Fruit fly (Drosophila melanogaster) whole organism, pupa: Measurements from ENCODE around the gene CG32488.
A peak's percentile ranks its signal among the peaks of the same experiment; 100 is the strongest.

ENCODE experiments used
- CG10348 ChIP-seq: fragments of 200-800 bp; sonication (Bioruptor generic); IDR thresholded peaks from 2 replicates; pipeline ENCODE4 v1.3.6; 2022; ENCODE audit warnings: missing biosample characterization, missing genetic modification characterization
- CG12605 ChIP-seq: fragments of 200-800 bp; sonication (Bioruptor generic); IDR thresholded peaks from 2 replicates; pipeline ENCODE4 v1.3.6; 2022; ENCODE audit warnings: missing biosample characterization, missing genetic modification characterization
- CG13204 ChIP-seq: fragments of 200-800 bp; sonication (Bioruptor generic); optimal IDR thresholded peaks from 2 replicates; lab custom pipeline; 2018; ENCODE audit warnings: missing biosample characterization, mild to moderate bottlenecking, missing genetic modification characterization, moderate library complexity
- CG14655 ChIP-seq: fragments of 200-800 bp; sonication (Bioruptor generic); optimal IDR thresholded peaks from 3 replicates; lab custom pipeline; 2017; ENCODE audit warnings: mild to moderate bottlenecking, missing biosample characterization, missing genetic modification reagents, missing genetic modification characterization
- CG15710 ChIP-seq: fragments of 200-800 bp; sonication (Bioruptor generic); optimal IDR thresholded peaks from 2 replicates; lab custom pipeline; 2018; ENCODE audit warnings: missing biosample characterization, mild to moderate bottlenecking, missing genetic modification characterization, moderate library complexity
- CG17806 ChIP-seq: fragments of 200-800 bp; sonication (Bioruptor generic); optimal IDR thresholded peaks from 2 replicates; lab custom pipeline; 2018; ENCODE audit warnings: missing biosample characterization, mild to moderate bottlenecking, missing genetic modification characterization, moderate library complexity
- CG32121 ChIP-seq: fragments of 200-800 bp; sonication (Bioruptor generic); IDR thresholded peaks from 2 replicates; pipeline ENCODE4 v1.3.6; 2022; ENCODE audit warnings: missing biosample characterization, missing genetic modification characterization
- CG34367 ChIP-seq: fragments of 200-800 bp; sonication (Bioruptor generic); optimal IDR thresholded peaks from 2 replicates; lab custom pipeline; 2018; ENCODE audit warnings: missing biosample characterization, mild to moderate bottlenecking, missing genetic modification characterization
- CG4496 ChIP-seq: fragments of 200-800 bp; sonication (Bioruptor generic); IDR thresholded peaks from 3 replicates; pipeline ENCODE4 v1.3.6; 2022; ENCODE audit warnings: missing biosample characterization, missing genetic modification characterization
- CG8159 ChIP-seq: fragments of 200-800 bp; sonication (Bioruptor generic); optimal IDR thresholded peaks from 3 replicates; lab custom pipeline; 2018; ENCODE audit warnings: missing biosample characterization, mild to moderate bottlenecking, missing genetic modification characterization, moderate library complexity
- CG8301 ChIP-seq: fragments of 200-800 bp; sonication (Bioruptor generic); optimal IDR thresholded peaks from 2 replicates; lab custom pipeline; 2018; ENCODE audit warnings: missing biosample characterization, mild to moderate bottlenecking, missing genetic modification characterization
- CG9948 ChIP-seq: fragments of 200-800 bp; sonication (Bioruptor generic); optimal IDR thresholded peaks from 2 replicates; lab custom pipeline; 2018; ENCODE audit warnings: missing biosample characterization, mild to moderate bottlenecking, missing genetic modification characterization, moderate library complexity
- D1 ChIP-seq: fragments of 200-800 bp; sonication (Bioruptor generic); optimal IDR thresholded peaks from 2 replicates; lab custom pipeline; 2018; ENCODE audit warnings: missing biosample characterization, mild to moderate bottlenecking, missing genetic modification characterization, moderate library complexity
- EcR ChIP-seq: fragments of 200-800 bp; sonication (Bioruptor generic); optimal IDR thresholded peaks from 3 replicates; lab custom pipeline; 2019; ENCODE audit warnings: missing biosample characterization, missing genetic modification characterization, mild to moderate bottlenecking, moderate library complexity, missing genetic modification reagents
- Ets98B ChIP-seq: fragments of 200-800 bp; sonication (Bioruptor generic); IDR thresholded peaks from 2 replicates; pipeline ENCODE4 v1.3.6; 2022; ENCODE audit warnings: missing biosample characterization, missing genetic modification characterization
- Pif1A ChIP-seq: fragments of 200-800 bp; sonication (Bioruptor generic); optimal IDR thresholded peaks from 3 replicates; lab custom pipeline; 2016; ENCODE audit warnings: missing biosample characterization, missing genetic modification characterization
- Pif1B ChIP-seq: fragments of 200-800 bp; sonication (Bioruptor generic); optimal IDR thresholded peaks from 3 replicates; lab custom pipeline; 2016; ENCODE audit warnings: missing biosample characterization, missing genetic modification characterization
- Snoo ChIP-seq: fragments of 200-800 bp; sonication (Bioruptor generic); optimal IDR thresholded peaks from 3 replicates; lab custom pipeline; 2017; ENCODE audit warnings: missing biosample characterization, mild to moderate bottlenecking, missing genetic modification characterization, inconsistent platforms
- fd96Ca ChIP-seq: fragments of 200-800 bp; sonication (Bioruptor generic); IDR thresholded peaks from 3 replicates; pipeline ENCODE4 v1.3.6; 2022; ENCODE audit warnings: missing biosample characterization, missing genetic modification characterization
- gl ChIP-seq: fragments of 200-800 bp; sonication (Bioruptor generic); optimal IDR thresholded peaks from 2 replicates; lab custom pipeline; 2018; ENCODE audit warnings: missing biosample characterization, mild to moderate bottlenecking, missing genetic modification characterization
- rn ChIP-seq: fragments of 200-800 bp; sonication (Bioruptor generic); IDR thresholded peaks from 2 replicates; pipeline ENCODE4 v1.3.6; 2022; ENCODE audit warnings: missing biosample characterization, missing genetic modification characterization

The CG32488 gene

dm6 chr3L:3017156-3017555 is 1.3 kb upstream of the CG32488 start, which contains the start of gene CG32487:
Gene CG32487 (minus strand): TSS chr3L:3017256.
- TF ChIP-seq CG13204 (GFP tag; lab: Kevin White, UChicago): no peak
- TF ChIP-seq CG17806 (tag; lab: Kevin White, UChicago): no peak
- no peak for TF ChIP-seq CG8159 (tag; lab: Kevin White, UChicago)

dm6 chr3L:3013496-3013895 is 2.4 kb downstream of the CG32488 start:
- no peak for TF ChIP-seq CG9948 (tag; lab: Kevin White, UChicago)
- no peak for TF ChIP-seq CG4496 (GFP tag; lab: Robert Waterston, UW)
- TF ChIP-seq CG8159 (tag; lab: Kevin White, UChicago): no peak
- no peak for TF ChIP-seq EcR (GFP tag; lab: Kevin White, UChicago)
- TF ChIP-seq Pif1B (GFP tag; lab: Kevin White, UChicago): no peak
- TF ChIP-seq CG34367 (tag; lab: Kevin White, UChicago): no peak
- no peak for TF ChIP-seq gl
- no peak for TF ChIP-seq fd96Ca (GFP tag; lab: Robert Waterston, UW)
- TF ChIP-seq CG32121: no peak
- TF ChIP-seq D1 (tag; lab: Kevin White, UChicago): no peak
- no peak for TF ChIP-seq CG10348 (GFP tag; lab: Robert Waterston, UW)
- no peak for TF ChIP-seq CG14655 (GFP tag; lab: Kevin White, UChicago)
- TF ChIP-seq CG17806 (tag; lab: Kevin White, UChicago): no peak
- no peak for TF ChIP-seq rn
- no peak for TF ChIP-seq CG13204 (GFP tag; lab: Kevin White, UChicago)
- TF ChIP-seq CG15710 (tag; lab: Kevin White, UChicago): no peak
- no peak for TF ChIP-seq Pif1A (GFP tag; lab: Kevin White, UChicago)
- TF ChIP-seq Snoo (tag; lab: Kevin White, UChicago): no peak
- TF ChIP-seq CG8301 (tag; lab: Kevin White, UChicago): no peak
- no peak for TF ChIP-seq CG12605 (GFP tag; lab: Robert Waterston, UW)

dm6 chr3L:3001445-3001844 is 14.4 kb downstream of the CG32488 start, which contains the start of gene FMRFaR:
Gene FMRFaR (plus strand): TSS chr3L:3001716.
- TF ChIP-seq CG12605 (GFP tag; lab: Robert Waterston, UW) (no peak), CG14655 (GFP tag; lab: Kevin White, UChicago) (peak; percentile 15)
- TF ChIP-seq, all 21 proteins: peak for 1

dm6 chr3L:2994872-2995271 is 21.0 kb downstream of the CG32488 start, which contains the start of gene CG2113:
Gene CG2113 (plus strand): TSS chr3L:2995172.
- TF ChIP-seq CG17806 (tag; lab: Kevin White, UChicago): no peak
- TF ChIP-seq CG32121: no peak
- TF ChIP-seq EcR (GFP tag; lab: Kevin White, UChicago): no peak
- no peak for TF ChIP-seq CG12605 (GFP tag; lab: Robert Waterston, UW)
- TF ChIP-seq D1 (tag; lab: Kevin White, UChicago): no peak
- TF ChIP-seq CG13204 (GFP tag; lab: Kevin White, UChicago): no peak
- no peak for TF ChIP-seq fd96Ca (GFP tag; lab: Robert Waterston, UW)
- no peak for TF ChIP-seq CG15710 (tag; lab: Kevin White, UChicago)
- no peak for TF ChIP-seq Pif1B (GFP tag; lab: Kevin White, UChicago)
- no peak for TF ChIP-seq CG10348 (GFP tag; lab: Robert Waterston, UW)
- TF ChIP-seq CG34367 (tag; lab: Kevin White, UChicago): no peak
- TF ChIP-seq CG9948 (tag; lab: Kevin White, UChicago): no peak
- TF ChIP-seq CG14655 (GFP tag; lab: Kevin White, UChicago): no peak
- TF ChIP-seq CG8159 (tag; lab: Kevin White, UChicago): no peak
- TF ChIP-seq gl: no peak
- no peak for TF ChIP-seq CG4496 (GFP tag; lab: Robert Waterston, UW)
- no peak for TF ChIP-seq Ets98B (GFP tag; lab: Robert Waterston, UW)
- no peak for TF ChIP-seq CG8301 (tag; lab: Kevin White, UChicago)
- TF ChIP-seq Pif1A (GFP tag; lab: Kevin White, UChicago): no peak
- TF ChIP-seq rn: no peak

dm6 chr3L:2987749-2988148 is 28.1 kb downstream of the CG32488 start:
- no peak for TF ChIP-seq Ets98B (GFP tag; lab: Robert Waterston, UW)
- no peak for TF ChIP-seq gl
- TF ChIP-seq CG15710 (tag; lab: Kevin White, UChicago): no peak
- no peak for TF ChIP-seq rn
- TF ChIP-seq CG14655 (GFP tag; lab: Kevin White, UChicago): no peak
- TF ChIP-seq CG34367 (tag; lab: Kevin White, UChicago): no peak
- TF ChIP-seq, all 21 proteins: peak for 0

dm6 chr3L:2986302-2986701 is 29.6 kb downstream of the CG32488 start:
- TF ChIP-seq CG8159 (tag; lab: Kevin White, UChicago) (no peak), CG14655 (GFP tag; lab: Kevin White, UChicago) (no peak), CG15710 (tag; lab: Kevin White, UChicago) (no peak), Pif1A (GFP tag; lab: Kevin White, UChicago) (no peak), CG9948 (tag; lab: Kevin White, UChicago) (no peak), CG34367 (tag; lab: Kevin White, UChicago) (no peak), CG12605 (GFP tag; lab: Robert Waterston, UW) (no peak), CG10348 (GFP tag; lab: Robert Waterston, UW) (no peak), fd96Ca (GFP tag; lab: Robert Waterston, UW) (no peak), Pif1B (GFP tag; lab: Kevin White, UChicago) (no peak), gl (no peak), rn (no peak), Snoo (tag; lab: Kevin White, UChicago) (no peak), CG8301 (tag; lab: Kevin White, UChicago) (no peak), EcR (GFP tag; lab: Kevin White, UChicago) (no peak), CG4496 (GFP tag; lab: Robert Waterston, UW) (no peak), CG13204 (GFP tag; lab: Kevin White, UChicago) (no peak), CG32121 (no peak), D1 (tag; lab: Kevin White, UChicago) (no peak), CG17806 (tag; lab: Kevin White, UChicago) (no peak)
